Fruit fly (Drosophila melanogaster) whole organism, embryonic: ENCODE measurements around the gene CG5056.
A peak's percentile ranks its signal among the peaks of the same experiment; 100 is the strongest.

Experiments
- ATbp ChIP-seq: fragments of 200-800 bp; sonication (Bioruptor generic); optimal IDR thresholded peaks from 2 replicates; lab custom pipeline; 2017; ENCODE audit warnings: missing biosample characterization, mild to moderate bottlenecking, missing genetic modification characterization, missing genetic modification reagents
- Antp ChIP-seq: fragments of 200-800 bp; sonication (Bioruptor generic); optimal IDR thresholded peaks from 3 replicates; lab custom pipeline; 2016; ENCODE audit warnings: missing biosample characterization, missing genetic modification characterization
- CG1024 ChIP-seq: fragments of 200-800 bp; sonication (Bioruptor generic); IDR thresholded peaks from 2 replicates; pipeline ENCODE4 v1.3.6; 2022; ENCODE audit warnings: missing biosample characterization, missing genetic modification characterization
- CG10462 ChIP-seq: fragments of 200-800 bp; sonication (Bioruptor generic); optimal IDR thresholded peaks from 2 replicates; lab custom pipeline; 2016; ENCODE audit warnings: missing biosample characterization, missing genetic modification characterization
- CG10565 ChIP-seq: fragments of 200-800 bp; sonication (Bioruptor generic); optimal IDR thresholded peaks from 3 replicates; lab custom pipeline; 2016; ENCODE audit warnings: missing biosample characterization, mild to moderate bottlenecking, missing genetic modification characterization
- CG11093 ChIP-seq: fragments of 200-800 bp; sonication (Bioruptor generic); IDR thresholded peaks from 3 replicates; pipeline ENCODE4 v1.3.6; 2022; ENCODE audit warnings: missing biosample characterization, missing genetic modification characterization
- CG1233 ChIP-seq: fragments of 200-800 bp; sonication (Bioruptor generic); optimal IDR thresholded peaks from 4 replicates; lab custom pipeline; 2018; ENCODE audit warnings: missing biosample characterization, mild to moderate bottlenecking, missing genetic modification characterization
- CG12391 ChIP-seq: fragments of 200-800 bp; sonication (Bioruptor generic); optimal IDR thresholded peaks from 3 replicates; lab custom pipeline; 2018; ENCODE audit warnings: missing biosample characterization, mild to moderate bottlenecking, missing genetic modification characterization, moderate library complexity
- CG12659 ChIP-seq: fragments of 200-800 bp; sonication (Bioruptor generic); optimal IDR thresholded peaks from 3 replicates; lab custom pipeline; 2017; ENCODE audit warnings: mild to moderate bottlenecking, missing biosample characterization, missing genetic modification reagents, missing genetic modification characterization
- CG14710 ChIP-seq: fragments of 200-800 bp; sonication (Bioruptor generic); optimal IDR thresholded peaks from 3 replicates; lab custom pipeline; 2019; ENCODE audit warnings: missing biosample characterization, mild to moderate bottlenecking, missing genetic modification characterization, moderate library complexity
- CG15073 ChIP-seq: fragments of 200-800 bp; sonication (Bioruptor generic); optimal IDR thresholded peaks from 2 replicates; lab custom pipeline; 2016; ENCODE audit warnings: missing biosample characterization, missing genetic modification characterization
- CG16815 ChIP-seq: fragments of 200-800 bp; sonication (Bioruptor generic); optimal IDR thresholded peaks from 3 replicates; lab custom pipeline; 2017; ENCODE audit warnings: missing biosample characterization, mild to moderate bottlenecking, missing genetic modification characterization
- CG16863 ChIP-seq: fragments of 200-800 bp; sonication (Bioruptor generic); optimal IDR thresholded peaks from 3 replicates; lab custom pipeline; 2016; ENCODE audit warnings: missing biosample characterization, missing genetic modification characterization
- CG17612 ChIP-seq: fragments of 200-800 bp; sonication (Bioruptor generic); IDR thresholded peaks from 2 replicates; pipeline ENCODE4 v1.3.6; 2022; ENCODE audit warnings: missing biosample characterization, missing genetic modification characterization
- CG2116 ChIP-seq: fragments of 200-800 bp; sonication (Bioruptor generic); optimal IDR thresholded peaks from 3 replicates; lab custom pipeline; 2018; ENCODE audit warnings: missing biosample characterization, mild to moderate bottlenecking, missing genetic modification characterization
- CG31224 ChIP-seq: fragments of 200-800 bp; sonication (Bioruptor generic); IDR thresholded peaks from 2 replicates; pipeline ENCODE4 v1.3.6; 2022; ENCODE audit warnings: missing biosample characterization, missing genetic modification characterization
- CG34376 ChIP-seq: fragments of 200-800 bp; sonication (Bioruptor generic); optimal IDR thresholded peaks from 2 replicates; lab custom pipeline; 2018; ENCODE audit warnings: missing biosample characterization, mild to moderate bottlenecking, missing genetic modification characterization
- CG3847 ChIP-seq: fragments of 200-800 bp; sonication (Bioruptor generic); IDR thresholded peaks from 2 replicates; pipeline ENCODE4 v1.3.6; 2022; ENCODE audit warnings: missing biosample characterization, missing genetic modification characterization
- CG4730 ChIP-seq: fragments of 200-800 bp; sonication (Bioruptor generic); IDR thresholded peaks from 2 replicates; pipeline ENCODE4 v1.3.6; 2022; ENCODE audit warnings: missing biosample characterization, missing genetic modification characterization
- CG4854 ChIP-seq: fragments of 200-800 bp; sonication (Bioruptor generic); optimal IDR thresholded peaks from 2 replicates; lab custom pipeline; 2016; ENCODE audit warnings: missing biosample characterization, missing genetic modification characterization, inconsistent platforms
- CG5953 ChIP-seq: fragments of 200-800 bp; sonication (Bioruptor generic); IDR thresholded peaks from 2 replicates; pipeline ENCODE4 v1.3.6; 2022; ENCODE audit warnings: missing biosample characterization, missing genetic modification characterization
- CG7839 ChIP-seq: fragments of 200-800 bp; sonication (Bioruptor generic); optimal IDR thresholded peaks from 3 replicates; lab custom pipeline; 2018; ENCODE audit warnings: missing biosample characterization, mild to moderate bottlenecking, missing genetic modification characterization, moderate library complexity
- CG8359 ChIP-seq: fragments of 200-800 bp; sonication (Bioruptor generic); optimal IDR thresholded peaks from 2 replicates; lab custom pipeline; 2017; ENCODE audit warnings: missing biosample characterization, mild to moderate bottlenecking, missing genetic modification characterization, borderline replicate concordance
- CG9797 ChIP-seq: fragments of 200-800 bp; sonication (Bioruptor generic); optimal IDR thresholded peaks from 3 replicates; lab custom pipeline; 2018; ENCODE audit warnings: missing biosample characterization, mild to moderate bottlenecking, missing genetic modification characterization
- Doc3 ChIP-seq: fragments of 200-800 bp; sonication (Bioruptor generic); IDR thresholded peaks from 3 replicates; pipeline ENCODE4 v1.3.6; 2022; ENCODE audit warnings: missing biosample characterization, missing genetic modification characterization; ENCODE audit not compliant: partially characterized antibody
- Fer1 ChIP-seq: fragments of 200-800 bp; sonication (Bioruptor generic); optimal IDR thresholded peaks from 2 replicates; lab custom pipeline; 2017; ENCODE audit warnings: missing biosample characterization, mild to moderate bottlenecking, missing genetic modification characterization
- Fer2 ChIP-seq: fragments of 200-800 bp; sonication (Bioruptor generic); optimal IDR thresholded peaks from 2 replicates; lab custom pipeline; 2018; ENCODE audit warnings: missing biosample characterization, mild to moderate bottlenecking, missing genetic modification characterization, moderate library complexity
- HLH3B ChIP-seq: fragments of 200-800 bp; sonication (Bioruptor generic); IDR thresholded peaks from 2 replicates; pipeline ENCODE4 v1.3.6; 2022; ENCODE audit warnings: missing biosample characterization, missing genetic modification characterization
- HmgD ChIP-seq: fragments of 200-800 bp; sonication (Bioruptor generic); optimal IDR thresholded peaks from 3 replicates; lab custom pipeline; 2016; ENCODE audit warnings: missing biosample characterization, missing genetic modification characterization
- Hr51 ChIP-seq, 2 experiments: fragments of 200-800 bp; sonication (Bioruptor generic); optimal IDR thresholded peaks; 2 replicates in 1 of 2; 3 replicates in 1 of 2; lab custom pipeline; 2016 to 2018; ENCODE audit warnings: missing biosample characterization in 2 of 2, missing genetic modification characterization in 2 of 2, mild to moderate bottlenecking in 1 of 2, moderate library complexity in 1 of 2
- Lhr ChIP-seq: fragments of 200-800 bp; sonication (Bioruptor generic); optimal IDR thresholded peaks from 3 replicates; lab custom pipeline; 2017; ENCODE audit warnings: mild to moderate bottlenecking, missing biosample characterization, missing genetic modification reagents, missing genetic modification characterization
- MBD-R2 ChIP-seq: fragments of 200-800 bp; sonication (Bioruptor generic); IDR thresholded peaks from 2 replicates; pipeline ENCODE4 v1.3.6; 2022; ENCODE audit warnings: missing biosample characterization, missing genetic modification characterization
- Meics ChIP-seq: fragments of 200-800 bp; sonication (Bioruptor generic); optimal IDR thresholded peaks from 2 replicates; lab custom pipeline; 2017; ENCODE audit warnings: missing biosample characterization, mild to moderate bottlenecking, missing genetic modification characterization
- Pdp1 ChIP-seq, 2 experiments: fragments of 200-800 bp; sonication (Bioruptor generic); optimal IDR thresholded peaks; 3 replicates each; lab custom pipeline; 2016; ENCODE audit warnings: missing biosample characterization in 2 of 2, missing genetic modification characterization in 2 of 2, mild to moderate bottlenecking in 1 of 2, moderate library complexity in 1 of 2
- Sox100B ChIP-seq: fragments of 200-800 bp; sonication (Bioruptor generic); optimal IDR thresholded peaks from 3 replicates; lab custom pipeline; 2018; ENCODE audit warnings: missing biosample characterization, mild to moderate bottlenecking, missing genetic modification characterization
- Stat92E ChIP-seq, 3 experiments: fragments of >200 bp in 2 of 3; fragments of 200-800 bp in 1 of 3; sonication (Bioruptor generic) in 1 of 3; optimal IDR thresholded peaks; 2 replicates each; lab custom pipeline; 2017 to 2019; ENCODE audit warnings: missing biosample characterization in 3 of 3, missing genetic modification characterization in 3 of 3, mild to moderate bottlenecking in 1 of 3, moderate library complexity in 1 of 3
- amos ChIP-seq: fragments of 200-800 bp; sonication (Bioruptor generic); IDR thresholded peaks from 2 replicates; pipeline ENCODE4 v1.3.6; 2022; ENCODE audit warnings: missing biosample characterization, missing genetic modification characterization; ENCODE audit not compliant: partially characterized antibody
- bbx ChIP-seq: fragments of 200-800 bp; sonication (Bioruptor generic); IDR thresholded peaks from 2 replicates; pipeline ENCODE4 v1.3.6; 2022; ENCODE audit warnings: missing biosample characterization, missing genetic modification characterization; ENCODE audit not compliant: partially characterized antibody
- br ChIP-seq: fragments of >200 bp; optimal IDR thresholded peaks from 2 replicates; lab custom pipeline; 2017
- dm ChIP-seq: fragments of 200-800 bp; sonication (Bioruptor generic); optimal IDR thresholded peaks from 3 replicates; lab custom pipeline; 2016; ENCODE audit warnings: missing biosample characterization, missing genetic modification characterization
- gce ChIP-seq: fragments of 200-800 bp; sonication (Bioruptor generic); IDR thresholded peaks from 3 replicates; pipeline ENCODE4 v1.3.6; 2022; ENCODE audit warnings: missing biosample characterization, missing genetic modification characterization
- gcm ChIP-seq: fragments of 200-800 bp; sonication (Bioruptor generic); optimal IDR thresholded peaks from 2 replicates; lab custom pipeline; 2019; ENCODE audit warnings: missing biosample characterization, mild to moderate bottlenecking, missing genetic modification characterization, moderate library complexity
- ham ChIP-seq: fragments of 200-800 bp; sonication (Bioruptor generic); IDR thresholded peaks from 2 replicates; pipeline ENCODE4 v1.3.6; 2022; ENCODE audit warnings: missing biosample characterization, missing genetic modification characterization
- her ChIP-seq: fragments of 200-800 bp; sonication (Bioruptor generic); optimal IDR thresholded peaks from 2 replicates; lab custom pipeline; 2016; ENCODE audit warnings: missing biosample characterization, missing genetic modification characterization
- klu ChIP-seq: fragments of 200-800 bp; sonication (Bioruptor generic); IDR thresholded peaks from 2 replicates; pipeline ENCODE4 v1.3.6; 2022; ENCODE audit warnings: missing biosample characterization, missing genetic modification characterization
- oc ChIP-seq: fragments of 200-800 bp; sonication (Bioruptor generic); optimal IDR thresholded peaks from 2 replicates; lab custom pipeline; 2018; ENCODE audit warnings: missing biosample characterization, mild to moderate bottlenecking, missing genetic modification characterization, moderate library complexity
- pb ChIP-seq: fragments of 200-800 bp; sonication (Bioruptor generic); optimal IDR thresholded peaks from 3 replicates; lab custom pipeline; 2016; ENCODE audit warnings: missing biosample characterization, missing genetic modification characterization
- sd ChIP-seq: fragments of 200-800 bp; sonication (Bioruptor generic); optimal IDR thresholded peaks from 3 replicates; lab custom pipeline; 2018; ENCODE audit warnings: missing biosample characterization, mild to moderate bottlenecking, missing genetic modification characterization, moderate library complexity
- slp2 ChIP-seq: fragments of 200-800 bp; sonication (Bioruptor generic); optimal IDR thresholded peaks from 2 replicates; lab custom pipeline; 2016; ENCODE audit warnings: missing biosample characterization, missing genetic modification characterization
- tgo ChIP-seq: fragments of 200-800 bp; sonication (Bioruptor generic); IDR thresholded peaks from 3 replicates; pipeline ENCODE4 v1.3.6; 2022; ENCODE audit warnings: missing biosample characterization, missing genetic modification characterization

CG5056 gene

dm6 chr2L:10408122-10408576 lies 41.7 kb downstream of the CG5056 start, which contains the start of the genes Ip259 and RpS27A (continued):
- TF ChIP-seq CG10462 (GFP tag; lab: Kevin White, UChicago): no peak
- TF ChIP-seq HmgD (GFP tag; lab: Kevin White, UChicago): peak; percentile 35
- peak; percentile 48; the same call in 1 of the 2 replicates for TF ChIP-seq MBD-R2 (GFP tag; lab: Robert Waterston, UW)
- TF ChIP-seq Lhr: peak; percentile 74
- TF ChIP-seq tgo: peak; percentile 55
- peak; percentile 68 for TF ChIP-seq CG12391
- peak; percentile 90 for TF ChIP-seq CG34376 (GFP tag; lab: Kevin White, UChicago)
- TF ChIP-seq Antp: peak; percentile 61
- peak; percentile 96 for TF ChIP-seq dm
- TF ChIP-seq Meics (GFP tag; lab: Kevin White, UChicago): peak; percentile 91
- TF ChIP-seq CG12659 (GFP tag; lab: Kevin White, UChicago): peak; percentile 90
- peak; percentile 78 for TF ChIP-seq CG3847 (GFP tag; lab: Robert Waterston, UW)
- TF ChIP-seq her (GFP tag; lab: Kevin White, UChicago): peak; percentile 65
- peak; percentile 62 for TF ChIP-seq CG31224 (GFP tag; lab: Robert Waterston, UW)
- no peak for TF ChIP-seq klu (GFP tag; lab: Robert Waterston, UW)
- peak; percentile 38; the same call in 1 of the 2 replicates for TF ChIP-seq amos (GFP tag; lab: Robert Waterston, UW)
- TF ChIP-seq CG14710 (tag; lab: Kevin White, UChicago): peak; percentile 73
- peak; percentile 32 to 46 for TF ChIP-seq Pdp1 (GFP tag; optimal IDR thresholded peaks at IDR 0.05; lab: Kevin White, UChicago)
- TF ChIP-seq HLH3B (GFP tag; lab: Robert Waterston, UW): peak; percentile 73; the same call in 1 of the 2 replicates
- TF ChIP-seq Stat92E (GFP tag; optimal IDR thresholded peaks at IDR 0.05; lab: Kevin White, UChicago): peak in 1 of 3 experiments; percentile 65
- TF ChIP-seq CG5953 (GFP tag; lab: Robert Waterston, UW): peak; percentile 65; the same call in 1 of the 2 replicates
- peak; percentile 57 for TF ChIP-seq CG4854
- TF ChIP-seq CG1024 (GFP tag; lab: Robert Waterston, UW): peak; percentile 98
- TF ChIP-seq br (lab: Kevin White, UChicago): no peak
- TF ChIP-seq pb: peak; percentile 71
- TF ChIP-seq gcm (GFP tag; lab: Kevin White, UChicago): no peak
- TF ChIP-seq CG10565 (GFP tag; lab: Kevin White, UChicago): no peak
- peak; percentile 66 for TF ChIP-seq Sox100B (GFP tag; lab: Kevin White, UChicago)
- TF ChIP-seq CG8359: peak; percentile 60
- TF ChIP-seq gce: peak; percentile 83; the same call in 2 of the 3 replicates
- TF ChIP-seq CG4730 (GFP tag; lab: Robert Waterston, UW): peak; percentile 35; the same call in 1 of the 2 replicates
- TF ChIP-seq Fer1 (GFP tag; lab: Kevin White, UChicago): peak; percentile 70
- no peak for TF ChIP-seq ham (GFP tag; lab: Robert Waterston, UW)
- TF ChIP-seq CG7839 (tag; lab: Kevin White, UChicago): peak; percentile 77
- peak; percentile 34; the same call in 1 of the 2 replicates for TF ChIP-seq bbx (GFP tag; lab: Robert Waterston, UW)
- TF ChIP-seq CG11093 (GFP tag; lab: Robert Waterston, UW): no peak
- no peak for TF ChIP-seq ATbp (GFP tag; lab: Kevin White, UChicago)
- TF ChIP-seq sd: no peak
- peak; percentile 89 for TF ChIP-seq CG1233 (GFP tag; lab: Kevin White, UChicago)
- no peak for TF ChIP-seq Doc3 (GFP tag; lab: Robert Waterston, UW)
- no peak for TF ChIP-seq oc (tag; lab: Kevin White, UChicago)
- peak; percentile 47 for TF ChIP-seq CG16863 (GFP tag; lab: Kevin White, UChicago)
- TF ChIP-seq slp2 (GFP tag; lab: Kevin White, UChicago): peak; percentile 83
- peak; percentile 98 for TF ChIP-seq CG2116 (GFP tag; lab: Kevin White, UChicago)
- no peak for TF ChIP-seq CG17612
- peak in 1 of 2 experiments; percentile 38 for TF ChIP-seq Hr51 (GFP tag; optimal IDR thresholded peaks at IDR 0.05; lab: Kevin White, UChicago)
- TF ChIP-seq CG15073 (GFP tag; lab: Kevin White, UChicago): no peak
- peak; percentile 29 for TF ChIP-seq CG9797 (GFP tag; lab: Kevin White, UChicago)
- TF ChIP-seq Fer2 (tag; lab: Kevin White, UChicago): peak; percentile 62
- peak; percentile 6 for TF ChIP-seq CG16815 (GFP tag; lab: Kevin White, UChicago)
